Worm (Caenorhabditis elegans) whole organism, late embryonic: ENCODE data around the gene grd-8.

Experiments used
- C08G9.2 ChIP-seq: sonication (generic microtip); optimal IDR thresholded peaks from 2 replicates; lab custom pipeline; 2016; ENCODE audit warnings: mild to moderate bottlenecking, missing genetic modification characterization, moderate library complexity, missing compliant biosample characterization
- F13H6.1 ChIP-seq: sonication (generic microtip); optimal IDR thresholded peaks from 2 replicates; lab custom pipeline; 2016; ENCODE audit warnings: missing genetic modification characterization, missing compliant biosample characterization
- K09A11.1 ChIP-seq: sonication (generic microtip); optimal IDR thresholded peaks from 2 replicates; lab custom pipeline; 2017; ENCODE audit warnings: antibody characterized with exemption, mild to moderate bottlenecking, missing genetic modification characterization, missing compliant biosample characterization; ENCODE audit not compliant: insufficient read depth
- T23F11.4 ChIP-seq: fragments of 200-800 bp; sonication (Bioruptor generic); optimal IDR thresholded peaks from 2 replicates; lab custom pipeline; 2018; ENCODE audit warnings: mild to moderate bottlenecking, missing genetic modification characterization, missing compliant biosample characterization
- Y22D7AL.16 ChIP-seq: sonication (generic microtip); optimal IDR thresholded peaks from 2 replicates; lab custom pipeline; 2016; ENCODE audit warnings: missing genetic modification characterization, missing compliant biosample characterization
- ama-1 ChIP-seq: fragments of 150-350 bp; optimal IDR thresholded peaks from 2 replicates; lab custom pipeline; 2014
- ceh-14 ChIP-seq: sonication (generic microtip); optimal IDR thresholded peaks from 2 replicates; lab custom pipeline; 2016; ENCODE audit warnings: missing genotype, missing genetic modification characterization, missing compliant biosample characterization
- ceh-18 ChIP-seq: sonication (generic microtip); optimal IDR thresholded peaks from 2 replicates; lab custom pipeline; 2016; ENCODE audit warnings: missing genetic modification characterization, missing compliant biosample characterization
- ceh-19 ChIP-seq: fragments of 200-800 bp; sonication (Bioruptor generic); optimal IDR thresholded peaks from 2 replicates; lab custom pipeline; 2018; ENCODE audit warnings: mild to moderate bottlenecking, missing genetic modification characterization, missing compliant biosample characterization
- ceh-34 ChIP-seq: sonication (generic microtip); optimal IDR thresholded peaks from 2 replicates; lab custom pipeline; 2016; ENCODE audit warnings: mild to moderate bottlenecking, missing genetic modification characterization, missing compliant biosample characterization
- ceh-48 ChIP-seq: sonication (generic microtip); optimal IDR thresholded peaks from 2 replicates; lab custom pipeline; 2016; ENCODE audit warnings: missing genetic modification characterization, inconsistent platforms, missing compliant biosample characterization
- che-1 ChIP-seq: sonication (generic microtip); optimal IDR thresholded peaks from 2 replicates; lab custom pipeline; 2016; ENCODE audit warnings: mild to moderate bottlenecking, missing genetic modification characterization, missing compliant biosample characterization
- dmd-4 ChIP-seq: sonication (generic microtip); optimal IDR thresholded peaks from 2 replicates; lab custom pipeline; 2016; ENCODE audit warnings: borderline replicate concordance, missing genetic modification characterization, missing compliant biosample characterization
- dve-1 ChIP-seq: sonication (generic microtip); optimal IDR thresholded peaks from 2 replicates; lab custom pipeline; 2017; ENCODE audit warnings: antibody characterized with exemption, mild to moderate bottlenecking, missing genetic modification characterization, missing compliant biosample characterization
- elt-2 ChIP-seq: sonication (generic microtip); optimal IDR thresholded peaks from 2 replicates; lab custom pipeline; 2016; ENCODE audit warnings: missing genetic modification reagents, missing genetic modification characterization, missing compliant biosample characterization
- elt-4 ChIP-seq: sonication (generic microtip); optimal IDR thresholded peaks from 2 replicates; lab custom pipeline; 2016; ENCODE audit warnings: missing genetic modification characterization, missing compliant biosample characterization
- eyg-1 ChIP-seq: sonication (generic microtip); optimal IDR thresholded peaks from 2 replicates; lab custom pipeline; 2016; ENCODE audit warnings: missing genotype, missing genetic modification characterization, missing compliant biosample characterization
- fax-1 ChIP-seq: sonication (generic microtip); optimal IDR thresholded peaks from 2 replicates; lab custom pipeline; 2016; ENCODE audit warnings: missing genotype, missing genetic modification characterization, missing compliant biosample characterization
- fkh-6 ChIP-seq: sonication (generic microtip); optimal IDR thresholded peaks from 2 replicates; lab custom pipeline; 2016; ENCODE audit warnings: missing genetic modification characterization, missing compliant biosample characterization
- gmeb-2 ChIP-seq: sonication (generic microtip); optimal IDR thresholded peaks from 2 replicates; lab custom pipeline; 2016; ENCODE audit warnings: missing genetic modification characterization, inconsistent platforms, missing compliant biosample characterization
- hlh-30 ChIP-seq: sonication (generic microtip); optimal IDR thresholded peaks from 2 replicates; lab custom pipeline; 2017; ENCODE audit warnings: antibody characterized with exemption, missing genetic modification characterization, missing compliant biosample characterization; ENCODE audit not compliant: insufficient read depth
- lin-11 ChIP-seq: fragments of 200-800 bp; sonication (Bioruptor generic); optimal IDR thresholded peaks from 2 replicates; lab custom pipeline; 2018; ENCODE audit warnings: mild to moderate bottlenecking, missing genetic modification characterization, missing compliant biosample characterization
- madf-2 ChIP-seq: sonication (generic microtip); optimal IDR thresholded peaks from 2 replicates; lab custom pipeline; 2017; ENCODE audit warnings: missing genetic modification characterization, missing compliant biosample characterization
- mec-3 ChIP-seq: sonication (generic microtip); optimal IDR thresholded peaks from 2 replicates; lab custom pipeline; 2016; ENCODE audit warnings: borderline replicate concordance, missing genetic modification characterization, missing compliant biosample characterization
- nhr-11 ChIP-seq: fragments of 150-350 bp; optimal IDR thresholded peaks from 2 replicates; lab custom pipeline; 2014; ENCODE audit warnings: missing biosample characterization, missing genetic modification characterization
- nhr-232 ChIP-seq: sonication (generic microtip); optimal IDR thresholded peaks from 2 replicates; lab custom pipeline; 2016; ENCODE audit warnings: missing genetic modification characterization, missing compliant biosample characterization
- npax-4 ChIP-seq: sonication (generic microtip); optimal IDR thresholded peaks from 2 replicates; lab custom pipeline; 2016; ENCODE audit warnings: missing genetic modification characterization, missing compliant biosample characterization
- odd-2 ChIP-seq: sonication (generic microtip); optimal IDR thresholded peaks from 2 replicates; lab custom pipeline; 2017; ENCODE audit warnings: antibody characterized with exemption, mild to moderate bottlenecking, missing genetic modification characterization, missing compliant biosample characterization
- pag-3 ChIP-seq: sonication (generic microtip); optimal IDR thresholded peaks from 2 replicates; lab custom pipeline; 2016; ENCODE audit warnings: missing compliant biosample characterization, missing genetic modification characterization, borderline replicate concordance
- pax-1 ChIP-seq: fragments of 150-350 bp; optimal IDR thresholded peaks from 2 replicates; lab custom pipeline; 2014; ENCODE audit warnings: missing biosample characterization, missing genetic modification characterization
- pqm-1 ChIP-seq: sonication (generic microtip); optimal IDR thresholded peaks from 2 replicates; lab custom pipeline; 2016; ENCODE audit warnings: missing genetic modification characterization, missing compliant biosample characterization
- pros-1 ChIP-seq: fragments of 150-350 bp; optimal IDR thresholded peaks from 2 replicates; lab custom pipeline; 2014; ENCODE audit warnings: missing biosample characterization, missing genetic modification reagents, missing genetic modification characterization
- ref-2 ChIP-seq: sonication (generic microtip); optimal IDR thresholded peaks from 2 replicates; lab custom pipeline; 2016; ENCODE audit warnings: missing genetic modification characterization, missing compliant biosample characterization
- rnt-1 ChIP-seq: sonication (generic microtip); optimal IDR thresholded peaks from 2 replicates; lab custom pipeline; 2016; ENCODE audit warnings: missing genetic modification characterization, missing compliant biosample characterization
- sdc-2 ChIP-seq: sonication (generic microtip); optimal IDR thresholded peaks from 2 replicates; lab custom pipeline; 2016; ENCODE audit warnings: missing genotype, missing genetic modification characterization, missing compliant biosample characterization
- sox-4 ChIP-seq: sonication (generic microtip); optimal IDR thresholded peaks from 2 replicates; lab custom pipeline; 2017; ENCODE audit warnings: mild to moderate bottlenecking, missing genetic modification characterization, inconsistent platforms, missing compliant biosample characterization
- syd-9 ChIP-seq: sonication (generic microtip); optimal IDR thresholded peaks from 2 replicates; lab custom pipeline; 2016; ENCODE audit warnings: mild to moderate bottlenecking, missing genetic modification characterization, moderate library complexity, missing compliant biosample characterization
- tbx-2 ChIP-seq: sonication (generic microtip); optimal IDR thresholded peaks from 2 replicates; lab custom pipeline; 2016; ENCODE audit warnings: missing genetic modification characterization, missing compliant biosample characterization
- tbx-7 ChIP-seq: sonication (generic microtip); optimal IDR thresholded peaks from 2 replicates; lab custom pipeline; 2016; ENCODE audit warnings: missing genotype, missing genetic modification characterization, missing compliant biosample characterization
- unc-42 ChIP-seq: sonication (generic microtip); optimal IDR thresholded peaks from 2 replicates; lab custom pipeline; 2016; ENCODE audit warnings: missing genotype, missing genetic modification characterization, missing compliant biosample characterization
- unc-55 ChIP-seq: sonication (generic microtip); optimal IDR thresholded peaks from 2 replicates; lab custom pipeline; 2017; ENCODE audit warnings: missing biosample characterization, missing genetic modification reagents, missing genetic modification characterization
- ztf-16 ChIP-seq: sonication (generic microtip); optimal IDR thresholded peaks from 2 replicates; lab custom pipeline; 2017; ENCODE audit warnings: missing genetic modification characterization, missing compliant biosample characterization

The grd-8 gene

DNA sequence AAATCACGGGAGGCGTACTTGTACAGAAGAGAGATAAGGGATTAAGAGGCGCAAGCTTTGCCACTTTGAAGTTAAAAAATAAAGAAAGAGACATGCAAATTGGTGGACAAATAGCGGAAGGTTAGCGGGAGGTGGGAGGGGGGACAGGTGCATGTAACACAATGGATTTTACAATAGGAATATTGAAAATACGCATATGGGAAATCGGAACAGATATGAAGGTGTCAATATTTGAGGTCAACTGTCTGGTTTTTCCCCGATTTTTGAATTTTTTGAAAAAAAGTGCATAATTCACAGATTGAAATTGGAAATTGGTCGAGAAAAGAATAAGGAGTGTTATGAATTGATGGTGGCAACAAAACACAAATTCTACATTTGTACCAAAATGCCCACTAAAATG lies 19.5 kb downstream of the grd-8 start, which contains the start of gene C37C3.17:
TSS of gene C37C3.17 (minus strand) at position 101 of the 400 bp plus-strand sequence.
- TF ChIP-seq nhr-11 (tag; lab: Kevin White, UChicago) (no peak), ceh-19 (GFP tag; lab: Kevin White, UChicago) (no peak), fax-1 (tag; lab: Kevin White, UChicago) (no peak), dmd-4 (tag; lab: Kevin White, UChicago) (no peak), C08G9.2 (tag; lab: Kevin White, UChicago) (no peak), che-1 (tag; lab: Kevin White, UChicago) (no peak), ama-1 (no peak), tbx-7 (tag; lab: Kevin White, UChicago) (no peak), rnt-1 (tag; lab: Kevin White, UChicago) (no peak), ceh-18 (no peak), pax-1 (no peak), syd-9 (tag; lab: Kevin White, UChicago) (no peak), T23F11.4 (GFP tag; lab: Kevin White, UChicago) (no peak), ceh-48 (no peak), sox-4 (tag; lab: Kevin White, UChicago) (no peak), madf-2 (no peak)
- TF ChIP-seq, all 69 proteins: peak for 0

DNA sequence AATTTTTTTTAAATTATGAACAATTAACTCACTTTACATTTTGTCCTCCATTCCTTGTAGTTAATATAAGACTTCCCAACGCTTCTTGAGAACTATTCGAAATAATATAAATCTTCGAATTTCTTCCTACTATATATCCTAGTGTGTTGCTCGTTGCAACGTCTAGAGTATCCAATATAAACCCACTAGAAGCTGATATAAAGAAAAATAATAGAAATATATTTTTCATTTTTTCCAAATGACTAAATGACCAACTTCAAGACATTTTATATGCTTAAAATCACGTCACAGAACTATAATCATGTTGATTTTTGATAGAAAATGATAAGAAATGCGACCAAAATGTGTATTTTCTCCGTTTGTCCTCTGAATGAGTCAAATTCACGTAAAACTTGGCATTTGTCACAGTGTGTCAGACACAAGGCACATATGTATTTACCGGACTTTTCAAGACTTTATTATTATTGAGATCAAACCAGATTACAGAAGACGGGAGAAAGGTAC lies 20.7 kb downstream of the grd-8 start, which contains the start of gene C37C3.10:
TSS of gene C37C3.10 (minus strand) at position 51 of the 504 bp plus-strand sequence.
- no peak for TF ChIP-seq unc-55 (GFP tag; lab: Kevin White, UChicago)
- no peak for TF ChIP-seq lin-11
- TF ChIP-seq che-1 (tag; lab: Kevin White, UChicago) = no peak
- TF ChIP-seq pax-1 = no peak
- TF ChIP-seq fax-1 (tag; lab: Kevin White, UChicago) = no peak
- TF ChIP-seq pros-1 (tag; lab: Kevin White, UChicago) = no peak
- no peak for TF ChIP-seq ceh-18
- TF ChIP-seq eyg-1 (tag; lab: Kevin White, UChicago) = no peak
- no peak for TF ChIP-seq elt-4 (tag; lab: Kevin White, UChicago)
- no peak for TF ChIP-seq dve-1 (tag; lab: Kevin White, UChicago)
- no peak for TF ChIP-seq gmeb-2 (tag; lab: Kevin White, UChicago)
- TF ChIP-seq unc-42 (tag; lab: Kevin White, UChicago) = no peak
- TF ChIP-seq pqm-1 = no peak
- no peak for TF ChIP-seq ref-2
- no peak for TF ChIP-seq odd-2
- TF ChIP-seq pag-3 (tag; lab: Kevin White, UChicago) = no peak
- no peak for TF ChIP-seq npax-4 (tag; lab: Kevin White, UChicago)
- no peak for TF ChIP-seq C08G9.2 (tag; lab: Kevin White, UChicago)
- no peak for TF ChIP-seq ama-1
- TF ChIP-seq, all 69 proteins: peak for 0

DNA sequence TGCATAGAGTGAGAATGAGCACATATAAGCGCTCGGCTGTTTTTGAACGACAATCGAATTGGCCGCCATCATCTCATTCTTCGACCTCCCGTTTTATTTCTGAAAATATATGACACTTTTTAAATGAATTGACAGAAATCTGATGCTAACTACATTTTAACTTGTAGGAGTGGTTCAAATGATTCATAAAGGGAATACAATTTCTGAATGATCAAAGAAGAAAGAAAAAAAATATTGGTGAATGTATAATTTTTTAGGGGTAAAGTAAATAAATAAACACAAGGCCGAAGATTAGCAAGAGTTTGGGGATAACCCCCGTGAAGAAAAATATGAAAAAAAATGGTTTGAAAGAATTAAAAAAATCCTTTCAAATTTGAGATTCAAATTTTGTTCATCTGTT lies 22.3 kb downstream of the grd-8 start, which contains the start of gene C37C3.11:
TSS of gene C37C3.11 (minus strand) at position 101 of the 400 bp plus-strand sequence.
- TF ChIP-seq tbx-2 = no peak
- TF ChIP-seq nhr-11 (tag; lab: Kevin White, UChicago) = no peak
- TF ChIP-seq fkh-6 = no peak
- TF ChIP-seq syd-9 (tag; lab: Kevin White, UChicago) = no peak
- no peak for TF ChIP-seq Y22D7AL.16 (tag; lab: Kevin White, UChicago)
- no peak for TF ChIP-seq ztf-16
- no peak for TF ChIP-seq nhr-232 (tag; lab: Kevin White, UChicago)
- TF ChIP-seq F13H6.1 (tag; lab: Kevin White, UChicago) = no peak
- no peak for TF ChIP-seq ceh-14 (tag; lab: Kevin White, UChicago)
- no peak for TF ChIP-seq unc-55 (GFP tag; lab: Kevin White, UChicago)
- no peak for TF ChIP-seq pax-1
- no peak for TF ChIP-seq mec-3 (tag; lab: Kevin White, UChicago)
- TF ChIP-seq elt-2 (tag; lab: Kevin White, UChicago) = no peak
- no peak for TF ChIP-seq ceh-34 (tag; lab: Kevin White, UChicago)
- no peak for TF ChIP-seq sdc-2 (tag; lab: Kevin White, UChicago)
- TF ChIP-seq hlh-30 = no peak
- no peak for TF ChIP-seq tbx-7 (tag; lab: Kevin White, UChicago)
- TF ChIP-seq K09A11.1 (tag; lab: Kevin White, UChicago) = no peak
- TF ChIP-seq ceh-48 = no peak
